Worm (Caenorhabditis elegans): ENCODE results near the gene C34F6.1.

Gene C34F6.1

ce11 chrX:11196741-11197140 is at the start of gene C34F6.1:
TSS of gene C34F6.1 (minus strand) at chrX:11196841.
- no peak for TF ChIP-seq mab-5 (tag; optimal IDR thresholded peaks at IDR 0.05)
- no peak for TF ChIP-seq lin-13 (tag; optimal IDR thresholded peaks at IDR 0.05)
- TF ChIP-seq sem-2 (GFP tag; optimal IDR thresholded peaks at IDR 0.05), result no peak
- no peak for TF ChIP-seq ces-1 (GFP tag; optimal IDR thresholded peaks at IDR 0.05)
- no peak for TF ChIP-seq pha-4 (tag; optimal IDR thresholded peaks at IDR 0.05)
- no peak for TF ChIP-seq hlh-1 (tag; optimal IDR thresholded peaks at IDR 0.05)
- no peak for TF ChIP-seq blmp-1 (tag; optimal IDR thresholded peaks at IDR 0.05)
- no peak for TF ChIP-seq drap-1 (GFP tag; optimal IDR thresholded peaks at IDR 0.05)
- TF ChIP-seq flh-1 (GFP tag; optimal IDR thresholded peaks at IDR 0.05), result no peak
- TF ChIP-seq lsy-2 (tag; optimal IDR thresholded peaks at IDR 0.05), result no peak
- no peak for TF ChIP-seq mep-1 (tag; optimal IDR thresholded peaks at IDR 0.05)
- no peak for TF ChIP-seq nhr-12 (tag; optimal IDR thresholded peaks at IDR 0.05)
- TF ChIP-seq tbx-8 (GFP tag; optimal IDR thresholded peaks at IDR 0.05), result no peak
- no peak for TF ChIP-seq ham-2 (GFP tag; optimal IDR thresholded peaks at IDR 0.05)
- TF ChIP-seq lin-32 (GFP tag; optimal IDR thresholded peaks at IDR 0.05), result no peak
- TF ChIP-seq cnd-1 (tag; optimal IDR thresholded peaks at IDR 0.05), result no peak
- TF ChIP-seq ceh-43 (GFP tag; optimal IDR thresholded peaks at IDR 0.05), result no peak
- no peak for TF ChIP-seq elt-3 (tag; optimal IDR thresholded peaks at IDR 0.05)
- TF ChIP-seq elt-1 (tag; optimal IDR thresholded peaks at IDR 0.05; ENCODE audit: borderline replicate concordance, insufficient read depth), result no peak

DNA sequence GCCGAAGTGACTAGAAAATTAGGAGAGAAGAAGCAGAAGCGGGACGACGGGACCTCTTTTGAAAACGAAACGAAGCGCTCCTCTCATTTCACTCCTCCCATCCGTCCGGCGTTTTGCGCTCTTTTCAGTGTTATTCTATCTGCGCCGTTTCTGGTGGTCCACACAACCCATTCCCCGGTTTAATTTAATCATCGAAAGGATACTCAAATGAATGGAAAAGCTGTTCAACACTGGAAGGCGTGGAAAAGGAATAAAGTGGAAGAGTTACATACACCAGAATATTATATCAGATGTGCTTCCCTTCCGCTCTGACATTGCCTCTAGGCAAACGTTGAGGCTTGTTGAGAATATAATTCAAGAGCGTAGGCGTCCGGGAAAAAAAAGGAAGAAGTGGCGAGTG is 48.4 kb upstream of the C34F6.1 start:
- TF ChIP-seq snpc-4 (tag; optimal IDR thresholded peaks at IDR 0.05) (no peak), ces-1 (GFP tag; optimal IDR thresholded peaks at IDR 0.05) (peak; percentile 76)

- TF ChIP-seq zip-8 (tag; optimal IDR thresholded peaks at IDR 0.05) (no peak), sptf-1 (tag; optimal IDR thresholded peaks at IDR 0.05) (no peak), nhr-28 (tag; optimal IDR thresholded peaks at IDR 0.05) (no peak), nhr-2 (tag; optimal IDR thresholded peaks at IDR 0.05) (no peak)
Observed at ce11 chrX:11243604-11244003, 47.0 kb upstream of the C34F6.1 start.

- no peak for TF ChIP-seq ces-1 (GFP tag; optimal IDR thresholded peaks at IDR 0.05)
- no peak for TF ChIP-seq nhr-28 (tag; optimal IDR thresholded peaks at IDR 0.05)
- TF ChIP-seq elt-3 (tag; optimal IDR thresholded peaks at IDR 0.05), result no peak
- no peak for TF ChIP-seq nhr-76 (tag; optimal IDR thresholded peaks at IDR 0.05)
- TF ChIP-seq flh-1 (GFP tag; optimal IDR thresholded peaks at IDR 0.05), result no peak
- no peak for TF ChIP-seq M03D4.4 (tag; optimal IDR thresholded peaks at IDR 0.05)
- TF ChIP-seq blmp-1 (tag; optimal IDR thresholded peaks at IDR 0.05), result no peak
- TF ChIP-seq hlh-1 (tag; optimal IDR thresholded peaks at IDR 0.05), result no peak
- no peak for TF ChIP-seq pha-4 (tag; optimal IDR thresholded peaks at IDR 0.05)
- no peak for TF ChIP-seq mep-1 (tag; optimal IDR thresholded peaks at IDR 0.05)
Observed at ce11 chrX:11241479-11241878, 44.8 kb upstream of the C34F6.1 start.

- TF ChIP-seq hlh-1 (tag; optimal IDR thresholded peaks at IDR 0.05), result no peak
- TF ChIP-seq mls-2 (tag; optimal IDR thresholded peaks at IDR 0.05), result no peak
- TF ChIP-seq lin-13 (tag; optimal IDR thresholded peaks at IDR 0.05), result no peak
- no peak for TF ChIP-seq lsy-2 (tag; optimal IDR thresholded peaks at IDR 0.05)
- no peak for TF ChIP-seq cnd-1 (tag; optimal IDR thresholded peaks at IDR 0.05)
- TF ChIP-seq nhr-76 (tag; optimal IDR thresholded peaks at IDR 0.05), result no peak
- no peak for TF ChIP-seq zip-8 (tag; optimal IDR thresholded peaks at IDR 0.05)
- TF ChIP-seq nhr-237 (tag; optimal IDR thresholded peaks at IDR 0.05), result no peak
- TF ChIP-seq sem-2 (GFP tag; optimal IDR thresholded peaks at IDR 0.05), result no peak
Observed at ce11 chrX:11240585-11241115, 44.0 kb upstream of the C34F6.1 start, which contains the start of gene C34F6.10. TSS of gene C34F6.10 (minus strand) at chrX:11240635.

ce11 chrX:11226595-11226994 is 30.0 kb upstream of the C34F6.1 start, which contains the start of gene C34F6.12:
TSS of gene C34F6.12 (minus strand) at chrX:11226695.
- no peak for TF ChIP-seq cnd-1 (tag; optimal IDR thresholded peaks at IDR 0.05)
- TF ChIP-seq mab-5 (tag; optimal IDR thresholded peaks at IDR 0.05), result no peak
- no peak for TF ChIP-seq unc-62 (GFP tag; optimal IDR thresholded peaks at IDR 0.05)
- no peak for TF ChIP-seq hlh-1 (tag; optimal IDR thresholded peaks at IDR 0.05)
- TF ChIP-seq nhr-237 (tag; optimal IDR thresholded peaks at IDR 0.05), result no peak
- no peak for TF ChIP-seq tbx-8 (GFP tag; optimal IDR thresholded peaks at IDR 0.05)
- TF ChIP-seq nhr-12 (tag; optimal IDR thresholded peaks at IDR 0.05), result no peak

Measured in whole organism, mixed stage, embryonic.